Worm (Caenorhabditis elegans) whole organism, young adult: ENCODE measurements around the gene pqn-74.

Source experiments
- B0261.1 ChIP-seq: sonication (generic microtip); optimal IDR thresholded peaks from 2 replicates; lab custom pipeline; 2016; ENCODE audit warnings: mild to moderate bottlenecking, missing genetic modification characterization, moderate library complexity, missing compliant biosample characterization
- F33H1.4 ChIP-seq: fragments of 200-800 bp; sonication (Bioruptor generic); IDR thresholded peaks from 2 replicates; pipeline ENCODE4 v1.3.6; 2022; ENCODE audit warnings: missing genetic modification reagents, missing genetic modification characterization, missing compliant biosample characterization
- F37B4.10 ChIP-seq: fragments of 200-800 bp; sonication (Bioruptor generic); IDR thresholded peaks from 2 replicates; pipeline ENCODE4 v1.3.6; 2022; ENCODE audit warnings: missing genetic modification characterization, missing compliant biosample characterization
- F55B11.4 ChIP-seq: sonication (generic microtip); optimal IDR thresholded peaks from 2 replicates; lab custom pipeline; 2016; ENCODE audit warnings: missing compliant biosample characterization, missing genetic modification characterization, borderline replicate concordance; ENCODE audit not compliant: insufficient read depth
- T26A5.8 ChIP-seq: sonication (generic microtip); optimal IDR thresholded peaks from 2 replicates; lab custom pipeline; 2016; ENCODE audit warnings: missing genetic modification characterization, missing compliant biosample characterization
- Y53F4B.3 ChIP-seq: fragments of 200-800 bp; sonication (Bioruptor generic); IDR thresholded peaks from 2 replicates; pipeline ENCODE4 v1.3.6; 2022; ENCODE audit warnings: missing genetic modification reagents, missing genetic modification characterization, missing compliant biosample characterization
- Y56A3A.18 ChIP-seq: fragments of 200-800 bp; sonication (Bioruptor generic); IDR thresholded peaks from 2 replicates; pipeline ENCODE4 v1.3.6; 2022; ENCODE audit warnings: missing genetic modification reagents, missing genetic modification characterization, missing compliant biosample characterization
- ZK185.1 ChIP-seq: sonication (generic microtip); optimal IDR thresholded peaks from 2 replicates; lab custom pipeline; 2016; ENCODE audit warnings: mild to moderate bottlenecking, missing genetic modification characterization, missing compliant biosample characterization; ENCODE audit not compliant: poor library complexity, severe bottlenecking
- ama-1 ChIP-seq, 3 experiments: fragments of 150-350 bp in 1 of 3; sonication (generic microtip) in 2 of 3; optimal IDR thresholded peaks; 2 replicates each; lab custom pipeline; 2014 to 2018; ENCODE audit warnings: missing biosample characterization in 2 of 3, missing genetic modification characterization in 2 of 3, missing genetic modification reagents in 2 of 3
- atf-7 ChIP-seq: sonication (generic microtip); optimal IDR thresholded peaks from 2 replicates; lab custom pipeline; 2017; ENCODE audit warnings: mild to moderate bottlenecking, missing genetic modification characterization, missing compliant biosample characterization
- bed-2 ChIP-seq: fragments of 200-800 bp; sonication (Bioruptor generic); IDR thresholded peaks from 2 replicates; pipeline ENCODE4 v1.3.6; 2022; ENCODE audit warnings: missing genetic modification reagents, missing genetic modification characterization, missing compliant biosample characterization
- cebp-2 ChIP-seq: fragments of 200-800 bp; sonication (Bioruptor generic); IDR thresholded peaks from 2 replicates; pipeline ENCODE4 v1.3.6; 2022; ENCODE audit warnings: missing genetic modification characterization, missing compliant biosample characterization
- ceh-79 ChIP-seq: sonication (generic microtip); optimal IDR thresholded peaks from 2 replicates; lab custom pipeline; 2017; ENCODE audit warnings: mild to moderate bottlenecking, missing genetic modification characterization, missing compliant biosample characterization
- egl-44 ChIP-seq: fragments of 200-800 bp; sonication (Bioruptor generic); IDR thresholded peaks from 2 replicates; pipeline ENCODE4 v1.3.6; 2022; ENCODE audit warnings: missing genetic modification reagents, missing genetic modification characterization, missing compliant biosample characterization
- egrh-3 ChIP-seq: fragments of 200-800 bp; sonication (Bioruptor generic); IDR thresholded peaks from 2 replicates; pipeline ENCODE4 v1.3.6; 2022; ENCODE audit warnings: missing genetic modification reagents, missing genetic modification characterization, missing compliant biosample characterization
- ekl-4 ChIP-seq: fragments of 200-800 bp; sonication (Bioruptor generic); IDR thresholded peaks from 2 replicates; pipeline ENCODE4 v1.3.6; 2022; ENCODE audit warnings: missing genetic modification reagents, missing genetic modification characterization, missing compliant biosample characterization
- ets-4 ChIP-seq: fragments of 200-800 bp; sonication (Bioruptor generic); optimal IDR thresholded peaks from 2 replicates; lab custom pipeline; 2018; ENCODE audit warnings: mild to moderate bottlenecking, missing genetic modification characterization, missing compliant biosample characterization
- fkh-3 ChIP-seq: sonication (generic microtip); optimal IDR thresholded peaks from 2 replicates; lab custom pipeline; 2016; ENCODE audit warnings: mild to moderate bottlenecking, missing genetic modification characterization, missing compliant biosample characterization
- gei-17 ChIP-seq: fragments of 200-800 bp; sonication (Bioruptor generic); optimal IDR thresholded peaks from 2 replicates; lab custom pipeline; 2018; ENCODE audit warnings: mild to moderate bottlenecking, missing genetic modification characterization, missing compliant biosample characterization
- hlh-12 ChIP-seq: sonication (generic microtip); optimal IDR thresholded peaks from 2 replicates; lab custom pipeline; 2016; ENCODE audit warnings: missing genetic modification characterization, missing compliant biosample characterization
- hlh-26 ChIP-seq: fragments of 200-800 bp; sonication (Bioruptor generic); conservative IDR thresholded peaks from 2 replicates; pipeline ENCODE4 v1.3.6; 2022; ENCODE audit warnings: missing genetic modification reagents, missing genetic modification characterization, missing compliant biosample characterization
- hrde-1 ChIP-seq: sonication (generic microtip); optimal IDR thresholded peaks from 2 replicates; lab custom pipeline; 2016; ENCODE audit warnings: missing genetic modification characterization, mild to moderate bottlenecking, missing compliant biosample characterization, moderate library complexity, missing genotype, missing genetic modification reagents, borderline replicate concordance
- hsf-1 ChIP-seq: fragments of 200-800 bp; sonication (Bioruptor generic); IDR thresholded peaks from 2 replicates; pipeline ENCODE4 v1.3.6; 2022; ENCODE audit warnings: missing genetic modification reagents, missing genetic modification characterization, missing compliant biosample characterization
- lag-1 ChIP-seq: fragments of 200-800 bp; sonication (Bioruptor generic); IDR thresholded peaks from 2 replicates; pipeline ENCODE4 v1.3.6; 2022; ENCODE audit warnings: missing genetic modification reagents, missing genetic modification characterization, missing compliant biosample characterization
- lsl-1 ChIP-seq: fragments of 200-800 bp; sonication (Bioruptor generic); optimal IDR thresholded peaks from 2 replicates; lab custom pipeline; 2018; ENCODE audit warnings: mild to moderate bottlenecking, missing genetic modification characterization, moderate library complexity, missing compliant biosample characterization
- lsy-27 ChIP-seq: sonication (generic microtip); optimal IDR thresholded peaks from 2 replicates; lab custom pipeline; 2017; ENCODE audit warnings: missing genetic modification characterization, mild to moderate bottlenecking, missing compliant biosample characterization, antibody characterized with exemption, missing genotype, borderline replicate concordance; ENCODE audit not compliant: insufficient read depth
- madf-10 ChIP-seq: sonication (generic microtip); optimal IDR thresholded peaks from 2 replicates; lab custom pipeline; 2016; ENCODE audit warnings: mild to moderate bottlenecking, missing genetic modification characterization, missing compliant biosample characterization
- madf-3 ChIP-seq: fragments of 200-800 bp; sonication (Bioruptor generic); IDR thresholded peaks from 2 replicates; pipeline ENCODE4 v1.3.6; 2022; ENCODE audit warnings: missing genetic modification reagents, missing genetic modification characterization, missing compliant biosample characterization
- madf-6 ChIP-seq: fragments of 200-800 bp; sonication (Bioruptor generic); IDR thresholded peaks from 2 replicates; pipeline ENCODE4 v1.3.6; 2022; ENCODE audit warnings: missing genetic modification reagents, missing genetic modification characterization, missing compliant biosample characterization
- madf-8 ChIP-seq: fragments of 200-800 bp; sonication (Bioruptor generic); conservative IDR thresholded peaks from 2 replicates; pipeline ENCODE4 v1.3.6; 2022; ENCODE audit warnings: missing genetic modification reagents, missing genetic modification characterization, missing compliant biosample characterization
- mel-28 ChIP-seq: sonication (generic microtip); optimal IDR thresholded peaks from 2 replicates; lab custom pipeline; 2016; ENCODE audit warnings: borderline replicate concordance, mild to moderate bottlenecking, missing genetic modification characterization, missing compliant biosample characterization
- mes-4 ChIP-seq: sonication (generic microtip); optimal IDR thresholded peaks from 2 replicates; lab custom pipeline; 2016; ENCODE audit warnings: missing genotype, missing genetic modification characterization, missing compliant biosample characterization
- nfya-2 ChIP-seq: fragments of 200-800 bp; sonication (Bioruptor generic); IDR thresholded peaks from 2 replicates; pipeline ENCODE4 v1.3.6; 2022; ENCODE audit warnings: missing genetic modification reagents, missing genetic modification characterization, missing compliant biosample characterization
- nhr-27 ChIP-seq: fragments of 200-800 bp; sonication (Bioruptor generic); optimal IDR thresholded peaks from 2 replicates; lab custom pipeline; 2018; ENCODE audit warnings: mild to moderate bottlenecking, missing genetic modification characterization, moderate library complexity, missing compliant biosample characterization
- nhr-80 ChIP-seq: sonication (generic microtip); optimal IDR thresholded peaks from 2 replicates; lab custom pipeline; 2016; ENCODE audit warnings: missing genetic modification characterization, missing compliant biosample characterization
- nhr-90 ChIP-seq: sonication (generic microtip); optimal IDR thresholded peaks from 2 replicates; lab custom pipeline; 2016; ENCODE audit warnings: missing genotype, mild to moderate bottlenecking, missing genetic modification characterization, missing compliant biosample characterization
- pbrm-1 ChIP-seq: fragments of 200-800 bp; sonication (Bioruptor generic); IDR thresholded peaks from 2 replicates; pipeline ENCODE4 v1.3.6; 2022; ENCODE audit warnings: missing genetic modification reagents, missing genetic modification characterization, missing compliant biosample characterization
- rec-8 ChIP-seq, 2 experiments: sonication (generic microtip); optimal IDR thresholded peaks; 2 replicates each; lab custom pipeline; 2016; ENCODE audit warnings: mild to moderate bottlenecking in 2 of 2, missing genetic modification characterization in 2 of 2, missing genetic modification reagents in 2 of 2, missing genotype in 2 of 2, missing biosample characterization in 1 of 2, missing compliant biosample characterization in 1 of 2, moderate library complexity in 1 of 2
- sdz-38 ChIP-seq: sonication (generic microtip); optimal IDR thresholded peaks from 2 replicates; lab custom pipeline; 2016; ENCODE audit warnings: missing genotype, missing genetic modification characterization, missing compliant biosample characterization
- sea-2 ChIP-seq: fragments of 200-800 bp; sonication (Bioruptor generic); IDR thresholded peaks from 2 replicates; pipeline ENCODE4 v1.3.6; 2022; ENCODE audit warnings: missing genetic modification characterization, missing compliant biosample characterization
- tlf-1 ChIP-seq: fragments of 200-800 bp; sonication (Bioruptor generic); optimal IDR thresholded peaks from 2 replicates; lab custom pipeline; 2018; ENCODE audit warnings: mild to moderate bottlenecking, missing genetic modification characterization, missing compliant biosample characterization
- unc-62 ChIP-seq: fragments of 150-350 bp; optimal IDR thresholded peaks from 2 replicates; lab custom pipeline; 2014; ENCODE audit warnings: missing biosample characterization, missing genetic modification reagents, missing genetic modification characterization
- xnd-1 ChIP-seq: sonication (generic microtip); optimal IDR thresholded peaks from 2 replicates; lab custom pipeline; 2016; ENCODE audit warnings: missing genotype, missing genetic modification reagents, missing genetic modification characterization, missing compliant biosample characterization
- zfh-2 ChIP-seq: fragments of 200-800 bp; sonication (Bioruptor generic); conservative IDR thresholded peaks from 2 replicates; pipeline ENCODE4 v1.3.6; 2022; ENCODE audit warnings: missing genetic modification reagents, missing genetic modification characterization, missing compliant biosample characterization
- zim-3 ChIP-seq: sonication (generic microtip); optimal IDR thresholded peaks from 2 replicates; lab custom pipeline; 2017; ENCODE audit warnings: mild to moderate bottlenecking, missing genetic modification characterization, moderate library complexity, missing compliant biosample characterization
- ztf-18 ChIP-seq: sonication (generic microtip); optimal IDR thresholded peaks from 2 replicates; lab custom pipeline; 2016; ENCODE audit warnings: missing genotype, mild to moderate bottlenecking, missing genetic modification characterization, missing compliant biosample characterization
- ztf-22 ChIP-seq: fragments of 200-800 bp; sonication (Bioruptor generic); optimal IDR thresholded peaks from 2 replicates; lab custom pipeline; 2018; ENCODE audit warnings: mild to moderate bottlenecking, missing genetic modification characterization, moderate library complexity, missing compliant biosample characterization
- ztf-28 ChIP-seq: fragments of 200-800 bp; sonication (Bioruptor generic); IDR thresholded peaks from 2 replicates; pipeline ENCODE4 v1.3.6; 2022; ENCODE audit warnings: missing genetic modification reagents, missing genetic modification characterization, missing compliant biosample characterization
- ztf-3 ChIP-seq: fragments of 200-800 bp; sonication (Bioruptor generic); optimal IDR thresholded peaks from 2 replicates; lab custom pipeline; 2018; ENCODE audit warnings: mild to moderate bottlenecking, missing genetic modification characterization, missing compliant biosample characterization

pqn-74 gene

DNA sequence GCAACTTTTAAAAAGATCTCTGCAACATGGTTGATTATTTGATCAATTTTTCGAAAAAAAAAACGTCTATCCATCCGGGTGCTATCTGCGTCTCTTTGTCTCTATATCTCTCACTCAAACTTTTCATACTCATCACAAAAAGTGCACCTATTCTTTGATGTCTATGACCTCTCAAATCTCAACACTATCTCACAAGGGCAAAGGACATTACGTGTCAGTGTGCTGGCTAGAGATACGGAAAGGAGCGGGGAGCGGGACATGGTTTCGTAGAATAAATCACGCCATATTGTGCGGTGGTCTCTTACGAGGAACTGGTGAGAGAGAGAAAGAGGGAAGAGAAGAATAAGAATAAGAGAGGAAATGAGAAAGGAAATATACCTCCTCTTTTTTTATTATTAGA, 8.8 kb downstream of the pqn-74 start (continued):
- no peak for TF ChIP-seq zim-3 (tag; lab: Kevin White, UChicago)
- peak; percentile 92 for TF ChIP-seq nhr-80 (tag; lab: Kevin White, UChicago)
- TF ChIP-seq ztf-28 (GFP tag; lab: Robert Waterston, UW): no peak
- TF ChIP-seq F55B11.4 (tag; lab: Kevin White, UChicago): no peak
- TF ChIP-seq rec-8 (tag; optimal IDR thresholded peaks at IDR 0.05; lab: Kevin White, UChicago): no peak
- TF ChIP-seq mel-28 (tag; lab: Kevin White, UChicago): no peak
- TF ChIP-seq ztf-3 (GFP tag; lab: Kevin White, UChicago): no peak
- TF ChIP-seq pbrm-1 (GFP tag; lab: Robert Waterston, UW): no peak
- no peak for TF ChIP-seq F37B4.10 (GFP tag; lab: Robert Waterston, UW)
- TF ChIP-seq tlf-1 (GFP tag; lab: Kevin White, UChicago): peak; percentile 64
- TF ChIP-seq nhr-90 (tag; lab: Kevin White, UChicago): no peak
- peak; percentile 72 for TF ChIP-seq atf-7 (tag; lab: Kevin White, UChicago)
- no peak for TF ChIP-seq ekl-4 (GFP tag; lab: Robert Waterston, UW)
- no peak for TF ChIP-seq lsy-27
- no peak for TF ChIP-seq B0261.1 (tag; lab: Kevin White, UChicago)
- TF ChIP-seq hrde-1 (tag; lab: Kevin White, UChicago): no peak
- no peak for TF ChIP-seq hlh-26
- no peak for TF ChIP-seq hlh-12
- TF ChIP-seq ZK185.1 (tag; lab: Kevin White, UChicago): peak; percentile 29
- TF ChIP-seq ztf-18 (tag; lab: Kevin White, UChicago): peak; percentile 15
- TF ChIP-seq ets-4: peak; percentile 49
- no peak for TF ChIP-seq nhr-27
- TF ChIP-seq hsf-1 (GFP tag; lab: Robert Waterston, UW): no peak
- no peak for TF ChIP-seq lsl-1 (GFP tag; lab: Kevin White, UChicago)
- TF ChIP-seq egl-44: 0 out of 2 replicates have a peak, but pooled peaks have one; percentile 47
- peak; percentile 36; the same call in 1 of the 2 replicates for TF ChIP-seq zfh-2 (GFP tag; lab: Robert Waterston, UW)
- no peak for TF ChIP-seq madf-8 (GFP tag; lab: Robert Waterston, UW)
- no peak for TF ChIP-seq fkh-3 (tag; lab: Kevin White, UChicago)
- TF ChIP-seq unc-62 (GFP tag; lab: Kevin White, UChicago): no peak
- no peak for TF ChIP-seq sdz-38 (tag; lab: Kevin White, UChicago)
- no peak for TF ChIP-seq ama-1 (optimal IDR thresholded peaks at IDR 0.05; lab: Kevin White, UChicago)
- TF ChIP-seq ama-1 (GFP tag; optimal IDR thresholded peaks at IDR 0.05; lab: Kevin White, UChicago): no peak
- peak; percentile 33 for TF ChIP-seq ztf-22 (GFP tag; lab: Kevin White, UChicago)
- TF ChIP-seq gei-17 (GFP tag; lab: Kevin White, UChicago): peak; percentile 24
- TF ChIP-seq madf-3 (GFP tag; lab: Robert Waterston, UW): no peak
- TF ChIP-seq F33H1.4 (GFP tag; lab: Robert Waterston, UW): no peak
- no peak for TF ChIP-seq mes-4
- no peak for TF ChIP-seq Y53F4B.3 (GFP tag; lab: Robert Waterston, UW)
- TF ChIP-seq xnd-1 (tag; lab: Kevin White, UChicago): no peak
- no peak for TF ChIP-seq ceh-79 (tag; lab: Kevin White, UChicago)
- TF ChIP-seq T26A5.8 (tag; lab: Kevin White, UChicago): no peak
- TF ChIP-seq egrh-3 (GFP tag; lab: Robert Waterston, UW): no peak
- peak; percentile 52; the same call in 1 of the 2 replicates for TF ChIP-seq Y56A3A.18 (GFP tag; lab: Robert Waterston, UW)
- TF ChIP-seq nfya-2 (GFP tag; lab: Robert Waterston, UW): no peak
- no peak for TF ChIP-seq madf-6
- TF ChIP-seq bed-2 (GFP tag; lab: Robert Waterston, UW): no peak
- peak; percentile 58 for TF ChIP-seq madf-10 (tag; lab: Kevin White, UChicago)
- no peak for TF ChIP-seq lag-1 (GFP tag; lab: Robert Waterston, UW)
- TF ChIP-seq cebp-2: no peak
- no peak for TF ChIP-seq sea-2 (GFP tag; lab: Robert Waterston, UW)
